Fruit fly (Drosophila melanogaster) whole organism, wandering third instar larva: ENCODE results near the gene Sfp70A4.

Source experiments
- Abd-B ChIP-seq: fragments of >200 bp; optimal IDR thresholded peaks from 2 replicates; lab custom pipeline; 2017; ENCODE audit warnings: missing biosample characterization, missing genetic modification characterization
- CG32264 ChIP-seq: fragments of 200-800 bp; sonication (Bioruptor generic); optimal IDR thresholded peaks from 2 replicates; lab custom pipeline; 2016; ENCODE audit warnings: missing biosample characterization, missing genetic modification characterization
- CG9705 ChIP-seq: fragments of 200-800 bp; sonication (Bioruptor generic); optimal IDR thresholded peaks from 2 replicates; lab custom pipeline; 2018; ENCODE audit warnings: missing biosample characterization, mild to moderate bottlenecking, missing genetic modification characterization
- CrebA ChIP-seq: fragments of 200-800 bp; sonication (Bioruptor generic); optimal IDR thresholded peaks from 2 replicates; lab custom pipeline; 2016; ENCODE audit warnings: missing biosample characterization, mild to moderate bottlenecking, missing genetic modification characterization, borderline replicate concordance
- Dfd ChIP-seq: fragments of >200 bp; optimal IDR thresholded peaks from 2 replicates; lab custom pipeline; 2017; ENCODE audit warnings: missing biosample characterization, missing genetic modification characterization
- Dif ChIP-seq: fragments of 200-275, 200-300 bp; sonication (Bioruptor generic); optimal IDR thresholded peaks from 2 replicates; lab custom pipeline; 2018; ENCODE audit warnings: missing biosample characterization, missing genetic modification characterization; ENCODE audit not compliant: partially characterized antibody
- GATAd ChIP-seq: sonication (Bioruptor generic); optimal IDR thresholded peaks from 2 replicates; lab custom pipeline; 2016; ENCODE audit warnings: missing biosample characterization, missing genetic modification characterization
- HLH106 ChIP-seq: fragments of 200-800 bp; optimal IDR thresholded peaks from 3 replicates; lab custom pipeline; 2019; ENCODE audit warnings: missing biosample characterization, mild to moderate bottlenecking, missing genetic modification characterization, moderate library complexity
- Hnf4 ChIP-seq: fragments of 200-800 bp; sonication (Bioruptor generic); optimal IDR thresholded peaks from 2 replicates; lab custom pipeline; 2016; ENCODE audit warnings: missing biosample characterization, mild to moderate bottlenecking, missing genetic modification characterization
- Hr78 ChIP-seq: fragments of >200 bp; optimal IDR thresholded peaks from 2 replicates; lab custom pipeline; 2017; ENCODE audit warnings: missing biosample characterization, missing genetic modification characterization
- Hr83 ChIP-seq: fragments of 200-300 bp; sonication (Bioruptor generic); optimal IDR thresholded peaks from 2 replicates; lab custom pipeline; 2016; ENCODE audit warnings: missing biosample characterization, mild to moderate bottlenecking, missing genetic modification characterization, moderate library complexity; ENCODE audit not compliant: poor library complexity, severe bottlenecking
- Jra ChIP-seq: sonication (Bioruptor generic); optimal IDR thresholded peaks from 2 replicates; lab custom pipeline; 2016; ENCODE audit warnings: missing biosample characterization, missing genetic modification characterization
- Mio ChIP-seq: sonication (Bioruptor generic); optimal IDR thresholded peaks from 2 replicates; lab custom pipeline; 2016; ENCODE audit warnings: missing biosample characterization, missing genetic modification characterization
- N ChIP-seq: fragments of >200 bp; optimal IDR thresholded peaks from 2 replicates; lab custom pipeline; 2018; ENCODE audit warnings: missing biosample characterization, missing external identifiers, missing genetic modification characterization
- OdsH ChIP-seq: fragments of 200-800 bp; sonication (Bioruptor generic); optimal IDR thresholded peaks from 2 replicates; lab custom pipeline; 2016; ENCODE audit warnings: missing biosample characterization, mild to moderate bottlenecking, missing genetic modification characterization
- Rel ChIP-seq, 2 experiments: fragments of 200-800 bp; sonication (Bioruptor generic) in 1 of 2; optimal IDR thresholded peaks; 2 replicates in 1 of 2; 3 replicates in 1 of 2; lab custom pipeline; 2016 to 2019; ENCODE audit warnings: mild to moderate bottlenecking in 2 of 2, missing biosample characterization in 2 of 2, missing genetic modification characterization in 2 of 2, moderate library complexity in 1 of 2
- Sp1 ChIP-seq: fragments of 200-800 bp; sonication (Bioruptor generic); optimal IDR thresholded peaks from 3 replicates; lab custom pipeline; 2019; ENCODE audit warnings: missing biosample characterization, mild to moderate bottlenecking, missing genetic modification characterization, moderate library complexity
- Vsx2 ChIP-seq: fragments of 200-300, 225-300 bp; sonication (Bioruptor generic); optimal IDR thresholded peaks from 2 replicates; lab custom pipeline; 2018; ENCODE audit warnings: missing biosample characterization, missing genetic modification characterization; ENCODE audit not compliant: partially characterized antibody
- br ChIP-seq: fragments of 200-800 bp; sonication (Bioruptor generic); optimal IDR thresholded peaks from 2 replicates; lab custom pipeline; 2016; ENCODE audit warnings: missing biosample characterization, missing genetic modification characterization
- dl ChIP-seq, 2 experiments: fragments of 175-275, 200-275 bp in 1 of 2; fragments of 200-275 bp in 1 of 2; sonication (Bioruptor generic); optimal IDR thresholded peaks; lab custom pipeline; 2018; ENCODE audit warnings: mild to moderate bottlenecking in 2 of 2, missing biosample characterization in 2 of 2, missing genetic modification characterization in 2 of 2, moderate library complexity in 2 of 2; ENCODE audit not compliant: partially characterized antibody in 2 of 2, insufficient read depth in 1 of 2
- dmrt93B ChIP-seq: fragments of 200-800 bp; sonication (Bioruptor generic); optimal IDR thresholded peaks from 2 replicates; lab custom pipeline; 2018; ENCODE audit warnings: missing biosample characterization, mild to moderate bottlenecking, missing genetic modification characterization
- dsf ChIP-seq: sonication (Bioruptor generic); optimal IDR thresholded peaks from 2 replicates; lab custom pipeline; 2016; ENCODE audit warnings: missing biosample characterization, missing genetic modification characterization, borderline replicate concordance
- ey ChIP-seq: fragments of 200-800 bp; sonication (Bioruptor generic); optimal IDR thresholded peaks from 2 replicates; lab custom pipeline; 2016; ENCODE audit warnings: missing biosample characterization, missing genetic modification characterization
- foxo ChIP-seq, 2 experiments: fragments of 200-800 bp; sonication (Bioruptor generic); optimal IDR thresholded peaks; 2 replicates in 1 of 2; 3 replicates in 1 of 2; lab custom pipeline; 2016 to 2017; ENCODE audit warnings: missing biosample characterization in 2 of 2, missing genetic modification characterization in 2 of 2
- fru ChIP-seq: fragments of 200-800 bp; sonication (Bioruptor generic); optimal IDR thresholded peaks from 3 replicates; lab custom pipeline; 2016; ENCODE audit warnings: missing biosample characterization, mild to moderate bottlenecking, missing genetic modification characterization
- h ChIP-seq: fragments of 200-800 bp; sonication (Bioruptor generic); optimal IDR thresholded peaks from 3 replicates; lab custom pipeline; 2016; ENCODE audit warnings: missing biosample characterization, mild to moderate bottlenecking, missing genetic modification characterization
- lola ChIP-seq: fragments of >200 bp; optimal IDR thresholded peaks from 2 replicates; lab custom pipeline; 2017; ENCODE audit warnings: missing biosample characterization, missing genetic modification characterization
- pan ChIP-seq: fragments of >200 bp; optimal IDR thresholded peaks from 2 replicates; lab custom pipeline; 2017
- psq ChIP-seq: fragments of 200-800 bp; sonication (Bioruptor generic); optimal IDR thresholded peaks from 3 replicates; lab custom pipeline; 2017; ENCODE audit warnings: missing biosample characterization, mild to moderate bottlenecking, missing genetic modification characterization, moderate library complexity
- rgr ChIP-seq: fragments of 200-800 bp; sonication (Bioruptor generic); optimal IDR thresholded peaks from 3 replicates; lab custom pipeline; 2016; ENCODE audit warnings: missing biosample characterization, mild to moderate bottlenecking, missing genetic modification characterization
- sv ChIP-seq: fragments of 200-800 bp; sonication (Bioruptor generic); optimal IDR thresholded peaks from 3 replicates; lab custom pipeline; 2016; ENCODE audit warnings: missing biosample characterization, missing genetic modification characterization
- tai ChIP-seq: sonication (Bioruptor generic); optimal IDR thresholded peaks from 2 replicates; lab custom pipeline; 2016; ENCODE audit warnings: missing biosample characterization, missing genetic modification characterization
- woc ChIP-seq: sonication (Bioruptor generic); optimal IDR thresholded peaks from 2 replicates; lab custom pipeline; 2016; ENCODE audit warnings: missing biosample characterization, mild to moderate bottlenecking, missing genetic modification characterization

The Sfp70A4 gene

DNA sequence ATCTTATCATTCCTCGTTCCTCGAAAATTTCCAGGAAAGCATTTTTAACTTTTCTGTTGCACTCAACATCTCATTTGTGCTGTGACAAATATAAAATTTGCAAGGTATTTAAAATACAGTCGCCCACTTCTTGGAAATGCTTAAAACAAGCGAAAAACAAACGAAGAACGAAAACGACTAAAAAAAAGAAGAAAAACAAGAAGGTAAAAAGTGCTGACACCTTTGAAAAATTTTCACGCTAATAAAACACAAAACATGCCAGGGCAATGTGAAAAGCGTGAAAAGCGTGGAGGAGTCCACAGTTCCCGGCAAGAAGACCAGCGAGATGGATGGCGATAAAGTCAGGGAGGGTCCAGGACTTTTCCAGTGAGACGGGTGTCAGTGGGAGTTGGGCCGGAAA lies 14.6 kb downstream of the Sfp70A4 start:
- no peak for TF ChIP-seq CG32264 (GFP tag; lab: Kevin White, UChicago)
- TF ChIP-seq dsf = no peak
- no peak for TF ChIP-seq Dif (GFP tag; lab: Kevin White, UChicago)
- no peak for TF ChIP-seq dmrt93B
- no peak for TF ChIP-seq lola
- no peak for TF ChIP-seq N (GFP tag; lab: Kevin White, UChicago)
- TF ChIP-seq h (GFP tag; lab: Kevin White, UChicago) = no peak
- no peak for TF ChIP-seq Hnf4 (GFP tag; lab: Kevin White, UChicago)
- TF ChIP-seq tai (GFP tag; lab: Kevin White, UChicago) = no peak
- TF ChIP-seq Hr83 (GFP tag; lab: Kevin White, UChicago) = no peak
- no peak for TF ChIP-seq GATAd (GFP tag; lab: Kevin White, UChicago)
- TF ChIP-seq OdsH (GFP tag; lab: Kevin White, UChicago) = no peak
- TF ChIP-seq Dfd (GFP tag; lab: Kevin White, UChicago) = no peak
- no peak for TF ChIP-seq Vsx2
- no peak for TF ChIP-seq Rel (GFP tag; optimal IDR thresholded peaks at IDR 0.05; lab: Kevin White, UChicago)
- no peak for TF ChIP-seq Rel (tag; optimal IDR thresholded peaks at IDR 0.05; lab: Kevin White, UChicago)

dm6 chr3L:13271282-13271681 lies 25.4 kb downstream of the Sfp70A4 start:
- TF ChIP-seq Rel (GFP tag; optimal IDR thresholded peaks at IDR 0.05; lab: Kevin White, UChicago) = no peak
- no peak for TF ChIP-seq Rel (tag; optimal IDR thresholded peaks at IDR 0.05; lab: Kevin White, UChicago)
- TF ChIP-seq Hr78 (GFP tag; lab: Kevin White, UChicago) = no peak
- no peak for TF ChIP-seq dsf
- no peak for TF ChIP-seq pan (lab: Kevin White, UChicago)
- TF ChIP-seq Jra (GFP tag; lab: Kevin White, UChicago) = no peak
- TF ChIP-seq CrebA (GFP tag; lab: Kevin White, UChicago) = no peak
- TF ChIP-seq br = no peak
- no peak for TF ChIP-seq GATAd (GFP tag; lab: Kevin White, UChicago)
- no peak for TF ChIP-seq N (GFP tag; lab: Kevin White, UChicago)
- no peak for TF ChIP-seq sv
- no peak for TF ChIP-seq Mio (GFP tag; lab: Kevin White, UChicago)
- no peak for TF ChIP-seq woc (GFP tag; lab: Kevin White, UChicago)
- TF ChIP-seq OdsH (GFP tag; lab: Kevin White, UChicago) = no peak
- TF ChIP-seq, all 38 proteins: peak for 0

- TF ChIP-seq tai (GFP tag; lab: Kevin White, UChicago) (no peak), lola (no peak), dl (GFP tag; optimal IDR thresholded peaks at IDR 0.05; lab: Kevin White, UChicago; ENCODE audit: insufficient read depth in 1 of 2, partially characterized antibody in 2 of 2) (no peak)
These were observed 28.8 kb downstream of the Sfp70A4 start for dm6 chr3L:13267893-13268292.

- TF ChIP-seq GATAd (GFP tag; lab: Kevin White, UChicago) (no peak), rgr (GFP tag; lab: Kevin White, UChicago) (peak; percentile 39), dmrt93B (peak; percentile 2), ey (peak; percentile 21), Vsx2 (no peak), fru (GFP tag; lab: Kevin White, UChicago) (peak; percentile 30), psq (GFP tag; lab: Kevin White, UChicago) (peak; percentile 34), HLH106 (tag; lab: Kevin White, UChicago) (peak; percentile 16), h (GFP tag; lab: Kevin White, UChicago) (peak; percentile 37), foxo (GFP tag; optimal IDR thresholded peaks at IDR 0.05; lab: Kevin White, UChicago) (peak in 1 of 2 experiments; percentile 37), Sp1 (peak; percentile 34), OdsH (GFP tag; lab: Kevin White, UChicago) (peak; percentile 30), CG32264 (GFP tag; lab: Kevin White, UChicago) (no peak)
- TF ChIP-seq, all 38 proteins: peak for 10
These were observed 29.4 kb downstream of the Sfp70A4 start for dm6 chr3L:13267254-13267653.

DNA sequence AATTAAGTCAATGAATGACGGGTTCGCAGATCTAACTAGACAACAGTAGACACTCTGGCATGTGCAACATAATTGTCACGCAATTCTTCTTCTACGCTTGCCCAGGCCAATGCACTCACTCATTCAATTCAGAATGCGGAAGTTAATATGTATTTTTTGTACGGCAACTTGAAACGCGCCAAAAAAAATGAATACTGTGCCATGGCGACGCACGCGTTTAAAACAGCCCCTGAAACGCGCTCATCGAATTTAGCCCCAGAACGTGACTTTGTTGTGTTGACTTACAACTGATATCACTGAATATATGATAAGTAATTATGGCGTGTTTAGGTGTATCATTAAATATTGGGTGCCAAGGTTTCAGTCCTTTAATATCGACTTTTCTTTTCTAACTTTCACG lies 30.6 kb downstream of the Sfp70A4 start:
- no peak for TF ChIP-seq GATAd (GFP tag; lab: Kevin White, UChicago)
- TF ChIP-seq Hr83 (GFP tag; lab: Kevin White, UChicago) = no peak
- no peak for TF ChIP-seq HLH106 (tag; lab: Kevin White, UChicago)
- TF ChIP-seq foxo (GFP tag; optimal IDR thresholded peaks at IDR 0.05; lab: Kevin White, UChicago) = no peak
- TF ChIP-seq CG9705 (GFP tag; lab: Kevin White, UChicago) = no peak
- TF ChIP-seq Mio (GFP tag; lab: Kevin White, UChicago) = no peak
- no peak for TF ChIP-seq br
- TF ChIP-seq Hr78 (GFP tag; lab: Kevin White, UChicago) = no peak
- no peak for TF ChIP-seq Abd-B (GFP tag; lab: Kevin White, UChicago)
- TF ChIP-seq dl (GFP tag; optimal IDR thresholded peaks at IDR 0.05; lab: Kevin White, UChicago; ENCODE audit: insufficient read depth in 1 of 2, partially characterized antibody in 2 of 2) = no peak
